Worm (Caenorhabditis elegans) whole organism, midembryonic: Measurements from ENCODE around the gene ser-6.

Experiments
- T22C8.4 ChIP-seq: fragments of 200-800 bp; sonication (Bioruptor generic); IDR thresholded peaks from 2 replicates; pipeline ENCODE4 v1.3.6; 2022; ENCODE audit warnings: missing genetic modification characterization, missing compliant biosample characterization
- flt-1 ChIP-seq: fragments of 200-800 bp; sonication (Bioruptor generic); IDR thresholded peaks from 2 replicates; pipeline ENCODE4 v1.3.6; 2022; ENCODE audit warnings: missing genetic modification characterization, missing compliant biosample characterization
- klf-2 ChIP-seq: fragments of 200-800 bp; sonication (Bioruptor generic); conservative IDR thresholded peaks from 2 replicates; pipeline ENCODE4 v1.3.6; 2022; ENCODE audit warnings: missing genetic modification reagents, missing genetic modification characterization, missing compliant biosample characterization
- med-1 ChIP-seq: sonication (generic microtip); optimal IDR thresholded peaks from 2 replicates; lab custom pipeline; 2017; ENCODE audit warnings: missing genetic modification characterization, mild to moderate bottlenecking, missing compliant biosample characterization, antibody characterized with exemption, missing genetic modification reagents; ENCODE audit not compliant: insufficient read depth
- ztf-23 ChIP-seq: fragments of 200-800 bp; sonication (Bioruptor generic); IDR thresholded peaks from 2 replicates; pipeline ENCODE4 v1.3.6; 2022; ENCODE audit warnings: missing genetic modification reagents, missing genetic modification characterization, missing compliant biosample characterization

DNA sequence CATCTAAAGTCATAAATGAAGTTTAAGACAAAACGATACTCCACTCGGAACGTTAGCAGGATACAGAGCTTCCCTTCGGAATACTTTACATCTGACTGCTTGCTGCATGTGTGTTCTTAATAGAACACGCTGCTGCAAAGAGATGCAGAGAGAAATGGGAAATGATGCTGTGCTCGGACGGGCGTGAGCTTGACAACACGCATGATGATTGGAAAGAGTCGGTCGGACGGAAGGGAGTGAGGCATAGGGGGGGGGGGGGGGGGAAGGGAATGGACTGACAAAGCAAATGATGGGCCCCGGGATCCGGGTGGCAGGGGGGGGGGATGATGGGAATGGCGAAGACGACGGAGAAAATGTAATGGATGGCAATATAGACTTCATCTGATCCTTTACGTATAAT lies 37.4 kb downstream of the ser-6 start:
- TF ChIP-seq klf-2 (GFP tag; lab: Robert Waterston, UW), result no peak
- TF ChIP-seq flt-1 (GFP tag; lab: Robert Waterston, UW), result no peak
- TF ChIP-seq T22C8.4, result no peak
- no peak for TF ChIP-seq med-1 (GFP tag; lab: Kevin White, UChicago)
- no peak for TF ChIP-seq ztf-23 (GFP tag; lab: Robert Waterston, UW)
